Fruit fly (Drosophila melanogaster): ENCODE measurements around the gene CG15717.

The CG15717 gene

dm6 chrX:13108144-13108824 is 20.5 kb upstream of the CG15717 start, which contains the start of gene Fer3HCH:
Gene Fer3HCH (minus strand): TSS chrX:13108194.
- TF ChIP-seq insv (optimal IDR thresholded peaks at IDR 0.05) (no peak), ttk (optimal IDR thresholded peaks at IDR 0.05) (no peak), Sin3A (optimal IDR thresholded peaks at IDR 0.05) (no peak), h (optimal IDR thresholded peaks at IDR 0.05) (no peak), psq (optimal IDR thresholded peaks at IDR 0.05) (no peak), Myc (optimal IDR thresholded peaks at IDR 0.05) (no peak)

DNA sequence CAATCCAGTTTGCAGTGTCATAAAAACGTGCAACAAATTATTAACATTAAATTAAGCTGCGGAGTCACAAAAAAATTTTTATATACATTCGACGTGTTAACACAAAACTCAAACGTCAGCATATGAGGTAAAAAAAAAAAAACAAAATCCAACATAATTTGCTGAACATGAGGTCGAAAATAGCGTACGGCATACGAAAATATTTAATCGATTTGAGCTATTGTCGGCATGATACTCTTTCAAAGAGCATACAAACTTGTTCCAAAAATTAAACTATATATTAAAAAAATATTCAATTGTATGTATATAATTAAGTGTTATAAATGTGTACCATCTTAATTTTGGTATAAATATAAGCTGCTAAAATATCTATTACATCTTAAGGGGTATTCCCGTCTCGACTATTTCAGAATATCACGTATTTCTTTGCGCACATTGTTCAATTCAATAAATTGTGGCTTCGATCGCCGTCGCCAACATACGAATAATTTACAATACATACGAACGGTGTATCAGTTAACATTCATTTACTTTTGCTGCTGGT is 19.1 kb upstream of the CG15717 start:
- TF ChIP-seq psq (optimal IDR thresholded peaks at IDR 0.05) = no peak
- no peak for TF ChIP-seq Sin3A (optimal IDR thresholded peaks at IDR 0.05)
- TF ChIP-seq h (optimal IDR thresholded peaks at IDR 0.05) = no peak
- TF ChIP-seq Myc (optimal IDR thresholded peaks at IDR 0.05) = no peak
- no peak for TF ChIP-seq insv (optimal IDR thresholded peaks at IDR 0.05)
- TF ChIP-seq ttk (optimal IDR thresholded peaks at IDR 0.05) = no peak

- TF ChIP-seq Sin3A (optimal IDR thresholded peaks at IDR 0.05) = no peak
- TF ChIP-seq ttk (optimal IDR thresholded peaks at IDR 0.05) = no peak
- no peak for TF ChIP-seq insv (optimal IDR thresholded peaks at IDR 0.05)
- TF ChIP-seq psq (optimal IDR thresholded peaks at IDR 0.05) = no peak
- TF ChIP-seq Myc (optimal IDR thresholded peaks at IDR 0.05) = no peak
- no peak for TF ChIP-seq h (optimal IDR thresholded peaks at IDR 0.05)
Measured at dm6 chrX:13111832-13112231, 16.9 kb upstream of the CG15717 start.

- TF ChIP-seq Myc (optimal IDR thresholded peaks at IDR 0.05) (no peak), Sin3A (optimal IDR thresholded peaks at IDR 0.05) (no peak), h (optimal IDR thresholded peaks at IDR 0.05) (no peak), insv (optimal IDR thresholded peaks at IDR 0.05) (no peak), psq (optimal IDR thresholded peaks at IDR 0.05) (no peak), ttk (optimal IDR thresholded peaks at IDR 0.05) (no peak)
Measured at dm6 chrX:13112238-13112829, 16.4 kb upstream of the CG15717 start, which contains the start of gene Chpf. Gene Chpf (minus strand): TSS chrX:13112462.

DNA sequence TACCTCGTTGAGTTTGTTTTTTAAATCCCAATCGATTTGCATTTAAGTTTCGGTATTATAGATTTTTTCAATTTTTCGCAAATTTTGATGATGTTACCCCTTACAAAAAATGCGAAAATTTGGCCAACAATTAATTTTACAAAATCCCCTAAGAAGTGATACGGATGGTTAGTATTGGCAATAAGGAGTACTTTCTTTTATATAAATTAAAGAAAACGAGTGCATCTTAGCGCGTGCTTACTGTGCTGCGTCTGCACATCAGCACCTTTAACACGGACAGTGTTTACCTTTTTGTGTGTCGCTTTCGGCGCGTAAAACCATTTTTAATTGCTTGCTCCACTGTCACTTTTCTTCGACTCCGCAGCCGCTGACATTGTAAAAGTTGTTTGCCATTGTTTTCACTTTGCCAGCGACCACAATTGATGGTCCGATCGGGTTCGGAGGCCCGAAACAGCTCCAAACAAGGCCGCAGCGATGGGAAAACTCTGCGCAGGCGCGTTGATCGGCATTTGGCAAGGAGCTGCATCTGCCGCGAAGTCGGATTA is 14.8 kb upstream of the CG15717 start:
- no peak for TF ChIP-seq ttk (optimal IDR thresholded peaks at IDR 0.05)
- TF ChIP-seq Myc (optimal IDR thresholded peaks at IDR 0.05) = no peak
- TF ChIP-seq Sin3A (optimal IDR thresholded peaks at IDR 0.05) = no peak
- no peak for TF ChIP-seq psq (optimal IDR thresholded peaks at IDR 0.05)
- no peak for TF ChIP-seq h (optimal IDR thresholded peaks at IDR 0.05)
- TF ChIP-seq insv (optimal IDR thresholded peaks at IDR 0.05) = no peak

- TF ChIP-seq ttk (optimal IDR thresholded peaks at IDR 0.05) = no peak
Measured at dm6 chrX:13114861-13115260, 13.9 kb upstream of the CG15717 start, which contains the start of gene CG42237. Gene CG42237 (plus strand): TSS chrX:13115131.

DNA sequence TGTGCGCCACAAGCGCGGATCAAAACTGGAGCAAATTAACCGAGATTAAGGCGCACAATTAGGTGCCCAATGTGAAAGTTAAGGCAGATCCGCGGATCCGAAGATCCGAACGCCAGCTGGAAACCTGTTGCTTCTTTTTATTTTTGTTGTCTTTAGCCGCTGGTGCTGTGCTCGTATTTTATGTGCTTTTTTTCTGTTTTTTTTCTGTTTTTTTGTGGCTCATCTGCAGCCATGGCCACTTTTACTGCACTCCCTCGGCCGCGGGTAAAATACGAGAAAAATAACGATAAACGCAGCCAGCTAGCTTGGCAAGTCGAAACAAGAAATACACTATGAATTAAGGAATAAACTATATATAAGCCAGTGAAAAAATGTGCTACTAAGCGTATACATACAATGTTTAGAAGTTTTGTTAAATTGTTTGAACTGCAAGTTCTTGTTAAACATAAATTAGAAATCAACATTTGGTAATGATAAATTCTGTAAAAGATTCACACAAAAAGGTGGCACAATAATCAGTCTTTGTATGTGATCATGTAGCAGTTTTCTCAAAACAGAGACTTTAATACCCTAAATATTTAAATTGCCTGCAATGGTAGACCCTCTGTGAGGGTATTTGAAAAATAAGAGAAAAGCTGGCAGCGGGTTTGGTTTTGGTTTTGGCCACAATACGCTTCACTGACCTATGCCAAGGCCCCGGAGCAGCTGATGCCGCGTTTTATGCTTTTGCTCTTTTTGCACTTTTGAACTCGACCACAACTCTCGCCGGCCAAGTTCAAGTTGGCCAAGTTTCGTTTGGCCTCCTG is 12.1 kb upstream of the CG15717 start:
- no peak for TF ChIP-seq h (optimal IDR thresholded peaks at IDR 0.05)
- TF ChIP-seq Sin3A (optimal IDR thresholded peaks at IDR 0.05) = no peak
- no peak for TF ChIP-seq Myc (optimal IDR thresholded peaks at IDR 0.05)

dm6 chrX:13125559-13125958 is 3.2 kb upstream of the CG15717 start:
- TF ChIP-seq psq (optimal IDR thresholded peaks at IDR 0.05) (no peak), Sin3A (optimal IDR thresholded peaks at IDR 0.05) (no peak), h (optimal IDR thresholded peaks at IDR 0.05) (no peak), insv (optimal IDR thresholded peaks at IDR 0.05) (no peak)

DNA sequence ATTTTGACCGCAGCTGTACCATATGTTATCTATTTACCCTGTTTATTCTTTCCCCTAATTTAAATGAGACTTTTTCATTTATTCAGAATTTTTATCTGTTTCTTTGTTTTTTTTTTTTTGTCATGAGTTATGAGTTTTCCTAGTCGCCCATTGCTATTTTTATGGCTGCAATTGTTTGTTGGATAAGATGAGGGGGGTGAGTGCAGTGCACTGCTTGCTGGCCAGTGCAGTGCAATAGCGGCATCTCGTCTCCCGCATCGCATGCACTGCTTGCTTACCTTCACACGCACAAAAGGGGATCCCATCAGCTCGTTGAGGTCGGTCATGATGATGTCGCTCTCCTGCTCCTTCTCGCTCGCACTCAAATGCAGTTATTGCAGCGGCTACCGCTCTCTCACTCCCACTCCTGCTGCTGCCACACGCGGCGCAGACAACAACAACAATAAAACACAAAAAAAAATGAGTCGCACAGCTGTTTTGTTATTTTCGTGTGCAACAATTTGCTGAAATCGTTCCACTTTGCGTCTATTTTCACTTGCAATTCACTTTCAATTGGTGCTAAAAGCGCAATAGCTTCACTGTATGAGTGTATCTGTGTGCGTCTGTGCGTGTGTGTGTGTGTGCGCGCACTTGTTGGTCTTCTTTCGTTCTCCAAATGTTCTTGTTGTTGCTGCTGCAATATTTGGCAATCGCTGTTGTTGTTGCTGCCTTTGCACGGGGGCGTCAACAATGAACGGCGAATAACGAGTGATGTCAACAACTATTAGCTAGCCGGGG is 591 bp upstream of the CG15717 start:
- TF ChIP-seq Sin3A (optimal IDR thresholded peaks at IDR 0.05) (no peak), psq (optimal IDR thresholded peaks at IDR 0.05) (no peak), insv (optimal IDR thresholded peaks at IDR 0.05) (no peak), ttk (optimal IDR thresholded peaks at IDR 0.05) (no peak), Myc (optimal IDR thresholded peaks at IDR 0.05) (no peak), h (optimal IDR thresholded peaks at IDR 0.05) (no peak)

- TF ChIP-seq Myc (optimal IDR thresholded peaks at IDR 0.05) = no peak
- no peak for TF ChIP-seq Sin3A (optimal IDR thresholded peaks at IDR 0.05)
Measured at dm6 chrX:13130175-13130822, 1.5 kb downstream of the CG15717 start.

DNA sequence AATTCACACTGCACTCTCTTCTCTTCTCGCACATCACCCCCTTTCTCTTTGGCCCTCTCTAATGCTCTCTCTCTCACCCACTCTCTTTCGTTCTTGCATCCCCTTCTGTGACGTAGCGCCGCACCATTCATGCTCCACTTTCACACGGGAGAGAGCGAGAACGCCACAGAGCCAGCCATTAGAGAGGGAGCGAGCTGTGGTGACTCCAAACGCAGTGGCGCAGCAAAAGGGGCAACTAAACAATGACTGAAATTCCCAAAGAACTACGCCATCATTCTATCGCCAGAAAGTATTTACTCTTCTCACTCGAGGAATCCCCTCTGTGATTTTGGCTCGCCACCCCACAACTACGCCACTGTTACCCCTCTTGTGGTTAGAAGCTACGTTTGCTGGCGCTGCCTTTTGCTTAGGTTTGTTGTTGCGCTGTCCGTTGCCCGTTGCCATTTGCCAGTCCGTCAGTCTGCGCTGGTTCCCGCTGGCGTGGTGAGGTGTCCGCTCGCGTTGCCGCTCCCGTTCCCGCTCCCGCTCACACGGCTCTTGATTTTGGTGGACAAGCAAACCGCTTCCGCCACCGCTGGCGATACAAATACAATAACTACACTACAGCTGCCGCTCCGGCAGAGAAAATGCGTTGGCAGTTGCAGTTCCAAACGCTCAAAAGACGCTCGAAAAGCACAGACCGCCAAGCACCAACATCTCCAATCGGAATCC is 2.5 kb downstream of the CG15717 start:
- TF ChIP-seq h (optimal IDR thresholded peaks at IDR 0.05) = no peak
- no peak for TF ChIP-seq Myc (optimal IDR thresholded peaks at IDR 0.05)
- no peak for TF ChIP-seq insv (optimal IDR thresholded peaks at IDR 0.05)
- no peak for TF ChIP-seq psq (optimal IDR thresholded peaks at IDR 0.05)
- TF ChIP-seq ttk (optimal IDR thresholded peaks at IDR 0.05) = no peak
- no peak for TF ChIP-seq Sin3A (optimal IDR thresholded peaks at IDR 0.05)
